Worm (Caenorhabditis elegans) whole organism, late embryonic: ENCODE results near the gene C09H5.7.
A peak's percentile ranks its signal among the peaks of the same experiment; 100 is the strongest.

ENCODE experiments used
- K09A11.1 ChIP-seq: sonication (generic microtip); optimal IDR thresholded peaks from 2 replicates; lab custom pipeline; 2017; ENCODE audit warnings: antibody characterized with exemption, mild to moderate bottlenecking, missing genetic modification characterization, missing compliant biosample characterization; ENCODE audit not compliant: insufficient read depth
- T23F11.4 ChIP-seq: fragments of 200-800 bp; sonication (Bioruptor generic); optimal IDR thresholded peaks from 2 replicates; lab custom pipeline; 2018; ENCODE audit warnings: mild to moderate bottlenecking, missing genetic modification characterization, missing compliant biosample characterization
- Y22D7AL.16 ChIP-seq: sonication (generic microtip); optimal IDR thresholded peaks from 2 replicates; lab custom pipeline; 2016; ENCODE audit warnings: missing genetic modification characterization, missing compliant biosample characterization
- ceh-14 ChIP-seq: sonication (generic microtip); optimal IDR thresholded peaks from 2 replicates; lab custom pipeline; 2016; ENCODE audit warnings: missing genotype, missing genetic modification characterization, missing compliant biosample characterization
- ceh-18 ChIP-seq: sonication (generic microtip); optimal IDR thresholded peaks from 2 replicates; lab custom pipeline; 2016; ENCODE audit warnings: missing genetic modification characterization, missing compliant biosample characterization
- ceh-19 ChIP-seq: fragments of 200-800 bp; sonication (Bioruptor generic); optimal IDR thresholded peaks from 2 replicates; lab custom pipeline; 2018; ENCODE audit warnings: mild to moderate bottlenecking, missing genetic modification characterization, missing compliant biosample characterization
- ceh-22 ChIP-seq: sonication (generic microtip); optimal IDR thresholded peaks from 2 replicates; lab custom pipeline; 2017; ENCODE audit warnings: missing biosample characterization, missing genetic modification characterization
- ceh-31 ChIP-seq: sonication (generic microtip); optimal IDR thresholded peaks from 2 replicates; lab custom pipeline; 2016; ENCODE audit warnings: missing genetic modification characterization, missing compliant biosample characterization
- ceh-34 ChIP-seq: sonication (generic microtip); optimal IDR thresholded peaks from 2 replicates; lab custom pipeline; 2016; ENCODE audit warnings: mild to moderate bottlenecking, missing genetic modification characterization, missing compliant biosample characterization
- ceh-45 ChIP-seq: fragments of 200-800 bp; sonication (Bioruptor generic); IDR thresholded peaks from 2 replicates; pipeline ENCODE4 v1.3.6; 2022; ENCODE audit warnings: missing genetic modification reagents, missing genetic modification characterization, missing compliant biosample characterization
- ceh-48 ChIP-seq: sonication (generic microtip); optimal IDR thresholded peaks from 2 replicates; lab custom pipeline; 2016; ENCODE audit warnings: missing genetic modification characterization, inconsistent platforms, missing compliant biosample characterization
- ceh-6 ChIP-seq: fragments of 200-800 bp; sonication (Bioruptor generic); optimal IDR thresholded peaks from 2 replicates; lab custom pipeline; 2018; ENCODE audit warnings: mild to moderate bottlenecking, missing genetic modification characterization, missing compliant biosample characterization
- ceh-9 ChIP-seq: sonication (generic microtip); optimal IDR thresholded peaks from 2 replicates; lab custom pipeline; 2016; ENCODE audit warnings: mild to moderate bottlenecking, missing genetic modification characterization, inconsistent platforms, missing compliant biosample characterization
- che-1 ChIP-seq: sonication (generic microtip); optimal IDR thresholded peaks from 2 replicates; lab custom pipeline; 2016; ENCODE audit warnings: mild to moderate bottlenecking, missing genetic modification characterization, missing compliant biosample characterization
- dmd-4 ChIP-seq: sonication (generic microtip); optimal IDR thresholded peaks from 2 replicates; lab custom pipeline; 2016; ENCODE audit warnings: borderline replicate concordance, missing genetic modification characterization, missing compliant biosample characterization
- elt-4 ChIP-seq: sonication (generic microtip); optimal IDR thresholded peaks from 2 replicates; lab custom pipeline; 2016; ENCODE audit warnings: missing genetic modification characterization, missing compliant biosample characterization
- eyg-1 ChIP-seq: sonication (generic microtip); optimal IDR thresholded peaks from 2 replicates; lab custom pipeline; 2016; ENCODE audit warnings: missing genotype, missing genetic modification characterization, missing compliant biosample characterization
- fax-1 ChIP-seq: sonication (generic microtip); optimal IDR thresholded peaks from 2 replicates; lab custom pipeline; 2016; ENCODE audit warnings: missing genotype, missing genetic modification characterization, missing compliant biosample characterization
- fkh-10 ChIP-seq: fragments of 150-350 bp; optimal IDR thresholded peaks from 2 replicates; lab custom pipeline; 2014; ENCODE audit warnings: missing biosample characterization, missing genetic modification reagents, missing genetic modification characterization
- gmeb-2 ChIP-seq: sonication (generic microtip); optimal IDR thresholded peaks from 2 replicates; lab custom pipeline; 2016; ENCODE audit warnings: missing genetic modification characterization, inconsistent platforms, missing compliant biosample characterization
- hlh-30 ChIP-seq: sonication (generic microtip); optimal IDR thresholded peaks from 2 replicates; lab custom pipeline; 2017; ENCODE audit warnings: antibody characterized with exemption, missing genetic modification characterization, missing compliant biosample characterization; ENCODE audit not compliant: insufficient read depth
- hlh-6 ChIP-seq: sonication (generic microtip); optimal IDR thresholded peaks from 2 replicates; lab custom pipeline; 2016; ENCODE audit warnings: missing genotype, missing genetic modification characterization, missing compliant biosample characterization
- lim-6 ChIP-seq: sonication (generic microtip); optimal IDR thresholded peaks from 2 replicates; lab custom pipeline; 2016; ENCODE audit warnings: missing genetic modification characterization, missing compliant biosample characterization
- nfya-1 ChIP-seq: sonication (generic microtip); optimal IDR thresholded peaks from 2 replicates; lab custom pipeline; 2017; ENCODE audit warnings: missing genetic modification characterization, mild to moderate bottlenecking, missing compliant biosample characterization, antibody characterized with exemption, moderate library complexity
- npax-4 ChIP-seq: sonication (generic microtip); optimal IDR thresholded peaks from 2 replicates; lab custom pipeline; 2016; ENCODE audit warnings: missing genetic modification characterization, missing compliant biosample characterization
- odd-2 ChIP-seq: sonication (generic microtip); optimal IDR thresholded peaks from 2 replicates; lab custom pipeline; 2017; ENCODE audit warnings: antibody characterized with exemption, mild to moderate bottlenecking, missing genetic modification characterization, missing compliant biosample characterization
- pag-3 ChIP-seq: sonication (generic microtip); optimal IDR thresholded peaks from 2 replicates; lab custom pipeline; 2016; ENCODE audit warnings: missing compliant biosample characterization, missing genetic modification characterization, borderline replicate concordance
- pat-9 ChIP-seq: fragments of 200-800 bp; sonication (Bioruptor generic); optimal IDR thresholded peaks from 2 replicates; lab custom pipeline; 2018; ENCODE audit warnings: mild to moderate bottlenecking, missing genetic modification characterization, moderate library complexity, missing compliant biosample characterization
- pax-1 ChIP-seq: fragments of 150-350 bp; optimal IDR thresholded peaks from 2 replicates; lab custom pipeline; 2014; ENCODE audit warnings: missing biosample characterization, missing genetic modification characterization
- pha-2 ChIP-seq: sonication (generic microtip); optimal IDR thresholded peaks from 2 replicates; lab custom pipeline; 2017; ENCODE audit warnings: mild to moderate bottlenecking, missing genetic modification characterization, missing compliant biosample characterization
- pros-1 ChIP-seq: fragments of 150-350 bp; optimal IDR thresholded peaks from 2 replicates; lab custom pipeline; 2014; ENCODE audit warnings: missing biosample characterization, missing genetic modification reagents, missing genetic modification characterization
- ref-2 ChIP-seq: sonication (generic microtip); optimal IDR thresholded peaks from 2 replicates; lab custom pipeline; 2016; ENCODE audit warnings: missing genetic modification characterization, missing compliant biosample characterization
- rnt-1 ChIP-seq: sonication (generic microtip); optimal IDR thresholded peaks from 2 replicates; lab custom pipeline; 2016; ENCODE audit warnings: missing genetic modification characterization, missing compliant biosample characterization
- sox-2 ChIP-seq: fragments of 200-800 bp; sonication (Bioruptor generic); IDR thresholded peaks from 2 replicates; pipeline ENCODE4 v1.3.6; 2022; ENCODE audit warnings: missing genetic modification reagents, missing genetic modification characterization, missing compliant biosample characterization
- sox-4 ChIP-seq: sonication (generic microtip); optimal IDR thresholded peaks from 2 replicates; lab custom pipeline; 2017; ENCODE audit warnings: mild to moderate bottlenecking, missing genetic modification characterization, inconsistent platforms, missing compliant biosample characterization
- tbx-2 ChIP-seq: sonication (generic microtip); optimal IDR thresholded peaks from 2 replicates; lab custom pipeline; 2016; ENCODE audit warnings: missing genetic modification characterization, missing compliant biosample characterization
- ttx-3 ChIP-seq: sonication (generic microtip); optimal IDR thresholded peaks from 2 replicates; lab custom pipeline; 2016; ENCODE audit warnings: missing genetic modification reagents, missing genetic modification characterization, missing compliant biosample characterization
- unc-42 ChIP-seq: sonication (generic microtip); optimal IDR thresholded peaks from 2 replicates; lab custom pipeline; 2016; ENCODE audit warnings: missing genotype, missing genetic modification characterization, missing compliant biosample characterization
- unc-55 ChIP-seq: sonication (generic microtip); optimal IDR thresholded peaks from 2 replicates; lab custom pipeline; 2017; ENCODE audit warnings: missing biosample characterization, missing genetic modification reagents, missing genetic modification characterization
- unc-86 ChIP-seq: sonication (generic microtip); optimal IDR thresholded peaks from 2 replicates; lab custom pipeline; 2016; ENCODE audit warnings: missing genetic modification characterization, missing compliant biosample characterization
- zip-5 ChIP-seq: sonication (generic microtip); optimal IDR thresholded peaks from 2 replicates; lab custom pipeline; 2016; ENCODE audit warnings: missing genetic modification characterization, missing compliant biosample characterization
- ztf-16 ChIP-seq: sonication (generic microtip); optimal IDR thresholded peaks from 2 replicates; lab custom pipeline; 2017; ENCODE audit warnings: missing genetic modification characterization, missing compliant biosample characterization

Gene C09H5.7

ce11 chrV:8085141-8085540, at the start of gene C09H5.7:
Gene C09H5.7 (minus strand): TSS chrV:8085241.
- no peak for TF ChIP-seq ceh-18 (tag; lab: Kevin White, UChicago)
- TF ChIP-seq lim-6 (tag; lab: Kevin White, UChicago) = no peak
- TF ChIP-seq ceh-45 (GFP tag; lab: Robert Waterston, UW) = no peak
- TF ChIP-seq Y22D7AL.16 = no peak
- no peak for TF ChIP-seq odd-2 (tag; lab: Kevin White, UChicago)
- no peak for TF ChIP-seq nfya-1 (tag; lab: Kevin White, UChicago)
- no peak for TF ChIP-seq ceh-19
- TF ChIP-seq ceh-14 (tag; lab: Kevin White, UChicago) = no peak
- TF ChIP-seq unc-86 (tag; lab: Kevin White, UChicago) = no peak
- no peak for TF ChIP-seq ceh-48
- TF ChIP-seq sox-4 = no peak
- TF ChIP-seq npax-4 (tag; lab: Kevin White, UChicago) = no peak
- TF ChIP-seq rnt-1 (tag; lab: Kevin White, UChicago) = no peak
- no peak for TF ChIP-seq dmd-4 (tag; lab: Kevin White, UChicago)
- no peak for TF ChIP-seq eyg-1
- no peak for TF ChIP-seq hlh-6
- no peak for TF ChIP-seq gmeb-2 (tag; lab: Kevin White, UChicago)
- TF ChIP-seq ceh-6 (GFP tag; lab: Kevin White, UChicago) = no peak
- no peak for TF ChIP-seq pat-9 (tag; lab: Kevin White, UChicago)
- TF ChIP-seq tbx-2 (tag; lab: Kevin White, UChicago) = no peak

DNA sequence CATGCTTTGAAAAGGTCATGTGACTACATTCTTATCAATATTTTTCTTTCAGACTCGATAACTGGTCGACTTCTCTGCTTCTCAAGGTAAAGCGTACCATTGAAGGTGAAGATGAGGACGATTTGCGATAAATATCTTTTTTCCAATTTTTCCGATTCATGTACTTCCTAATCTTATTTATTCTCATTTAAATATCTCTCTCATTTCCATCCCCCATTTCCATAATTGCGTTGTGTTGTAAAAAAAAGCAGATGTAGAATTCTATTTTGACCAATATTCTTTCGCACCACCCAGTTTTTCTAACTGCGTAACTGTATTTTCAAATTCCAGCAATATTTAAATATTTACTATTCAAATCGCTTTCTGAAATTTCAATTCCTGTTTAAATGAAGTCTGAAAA, 47.9 kb upstream of the C09H5.7 start, which contains the start of gene D1014.4:
Gene D1014.4, plus strand, starts transcription at position 301 of the 400 bp plus-strand sequence.
- TF ChIP-seq che-1 (tag; lab: Kevin White, UChicago) (no peak), fkh-10 (GFP tag; lab: Kevin White, UChicago) (no peak), elt-4 (tag; lab: Kevin White, UChicago) (no peak)

- TF ChIP-seq pha-2 (tag; lab: Kevin White, UChicago) (no peak), eyg-1 (no peak), elt-4 (tag; lab: Kevin White, UChicago) (no peak), gmeb-2 (tag; lab: Kevin White, UChicago) (no peak), ceh-9 (no peak), ceh-22 (tag; lab: Kevin White, UChicago) (no peak), pag-3 (tag; lab: Kevin White, UChicago) (no peak), ttx-3 (tag; lab: Kevin White, UChicago) (no peak), pros-1 (tag; lab: Kevin White, UChicago) (no peak), ref-2 (no peak), sox-2 (GFP tag; lab: Robert Waterston, UW) (no peak), pax-1 (tag; lab: Kevin White, UChicago) (no peak), ceh-14 (tag; lab: Kevin White, UChicago) (no peak)
- TF ChIP-seq, all 69 proteins: peak for 0
Observed at ce11 chrV:8131628-8132027, 46.6 kb upstream of the C09H5.7 start.

- TF ChIP-seq unc-55 (GFP tag; lab: Kevin White, UChicago) = no peak
- no peak for TF ChIP-seq ceh-19
- no peak for TF ChIP-seq elt-4 (tag; lab: Kevin White, UChicago)
- TF ChIP-seq dmd-4 (tag; lab: Kevin White, UChicago) = no peak
- TF ChIP-seq, all 69 proteins: peak for 0
Observed at ce11 chrV:8130812-8131211, 45.8 kb upstream of the C09H5.7 start.

DNA sequence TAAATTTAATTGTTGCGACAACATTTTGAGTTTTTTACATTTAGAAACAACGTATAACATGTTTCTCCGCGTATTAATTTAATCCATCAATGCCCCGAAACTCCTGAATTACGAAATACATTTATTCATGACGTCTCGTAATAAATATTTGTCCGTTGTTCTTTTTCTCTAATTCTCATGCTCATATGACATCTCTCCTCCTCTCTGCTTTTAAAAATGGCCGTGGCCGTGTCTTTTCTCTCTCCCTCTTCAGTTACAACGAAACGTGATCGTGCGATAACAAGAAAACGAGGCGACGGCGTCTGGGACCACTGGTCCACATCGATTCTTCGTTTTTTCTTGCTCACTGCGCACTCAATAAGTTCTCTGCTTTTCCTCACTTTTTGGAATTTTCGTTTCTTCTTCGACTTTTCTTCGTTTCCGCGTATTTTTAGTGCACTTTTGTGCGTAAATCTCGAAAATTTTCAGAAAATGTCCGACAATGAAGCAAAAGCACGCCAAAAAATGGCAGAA, 45.2 kb upstream of the C09H5.7 start, which contains the start of gene snap-1:
Gene snap-1, plus strand, starts transcription at position 463 of the 513 bp plus-strand sequence.
- TF ChIP-seq ztf-16 (tag; lab: Kevin White, UChicago) (no peak), ceh-48 (peak; percentile 48), K09A11.1 (tag; lab: Kevin White, UChicago) (no peak), unc-55 (GFP tag; lab: Kevin White, UChicago) (peak; percentile 72), ceh-18 (tag; lab: Kevin White, UChicago) (peak; percentile 9), rnt-1 (tag; lab: Kevin White, UChicago) (no peak), nfya-1 (tag; lab: Kevin White, UChicago) (peak; percentile 26), unc-42 (peak; percentile 76), ceh-34 (tag; lab: Kevin White, UChicago) (peak; percentile 21), fax-1 (tag; lab: Kevin White, UChicago) (no peak), zip-5 (tag; lab: Kevin White, UChicago) (no peak), lim-6 (tag; lab: Kevin White, UChicago) (no peak), ceh-9 (no peak), ceh-31 (peak; percentile 41), hlh-30 (tag; lab: Kevin White, UChicago) (peak; percentile 77), ceh-45 (GFP tag; lab: Robert Waterston, UW) (no peak), npax-4 (tag; lab: Kevin White, UChicago) (no peak), pros-1 (tag; lab: Kevin White, UChicago) (peak; percentile 8), tbx-2 (tag; lab: Kevin White, UChicago) (peak; percentile 4), T23F11.4 (GFP tag; lab: Kevin White, UChicago) (no peak)
